Worm (Caenorhabditis elegans) whole organism, early embryonic: ENCODE results near the gene C38C5.1.

ENCODE experiments used
- aly-1 ChIP-seq: sonication (generic microtip); optimal IDR thresholded peaks from 2 replicates; lab custom pipeline; 2016; ENCODE audit warnings: missing genetic modification characterization, missing compliant biosample characterization
- ama-1 ChIP-seq: fragments of 150-350 bp; optimal IDR thresholded peaks from 2 replicates; lab custom pipeline; 2014
- ceh-36 ChIP-seq: sonication (generic microtip); optimal IDR thresholded peaks from 2 replicates; lab custom pipeline; 2016; ENCODE audit warnings: missing genetic modification characterization, inconsistent platforms, missing compliant biosample characterization
- ets-7 ChIP-seq: sonication (generic microtip); optimal IDR thresholded peaks from 2 replicates; lab custom pipeline; 2016; ENCODE audit warnings: missing genotype, missing genetic modification characterization, missing compliant biosample characterization
- pes-1 ChIP-seq: fragments of 200-800 bp; sonication (Bioruptor generic); IDR thresholded peaks from 2 replicates; pipeline ENCODE4 v1.3.6; 2022; ENCODE audit warnings: missing genetic modification reagents, missing genetic modification characterization, missing compliant biosample characterization

DNA sequence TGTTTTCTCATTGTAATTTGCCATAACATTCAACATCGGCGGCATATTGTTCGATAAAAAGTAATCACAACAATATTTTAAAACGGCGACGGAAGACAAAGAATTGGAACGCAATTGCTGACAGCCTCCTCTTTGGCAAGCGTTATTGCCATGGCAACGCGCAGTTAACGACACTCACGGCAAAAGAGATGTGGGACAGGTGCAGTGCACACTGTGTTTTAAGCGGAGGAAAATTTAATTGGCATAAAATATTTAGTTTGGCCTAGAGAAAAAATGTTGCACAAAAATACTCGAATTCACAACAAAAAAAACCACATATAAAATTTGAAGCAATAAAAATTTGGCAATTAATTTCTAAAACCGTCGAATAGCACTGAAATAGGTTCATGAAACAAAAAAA is 5.2 kb upstream of the C38C5.1 start, which contains the start of gene ifta-1:
- TF ChIP-seq ceh-36, result no peak
- TF ChIP-seq aly-1 (tag; lab: Kevin White, UChicago), result no peak
- TF ChIP-seq ama-1 (lab: Kevin White, UChicago), result no peak
- no peak for TF ChIP-seq pes-1 (GFP tag; lab: Robert Waterston, UW)
- TF ChIP-seq ets-7 (tag; lab: Kevin White, UChicago), result no peak
